Fruit fly (Drosophila melanogaster): Measurements from ENCODE around the gene unk.

DNA sequence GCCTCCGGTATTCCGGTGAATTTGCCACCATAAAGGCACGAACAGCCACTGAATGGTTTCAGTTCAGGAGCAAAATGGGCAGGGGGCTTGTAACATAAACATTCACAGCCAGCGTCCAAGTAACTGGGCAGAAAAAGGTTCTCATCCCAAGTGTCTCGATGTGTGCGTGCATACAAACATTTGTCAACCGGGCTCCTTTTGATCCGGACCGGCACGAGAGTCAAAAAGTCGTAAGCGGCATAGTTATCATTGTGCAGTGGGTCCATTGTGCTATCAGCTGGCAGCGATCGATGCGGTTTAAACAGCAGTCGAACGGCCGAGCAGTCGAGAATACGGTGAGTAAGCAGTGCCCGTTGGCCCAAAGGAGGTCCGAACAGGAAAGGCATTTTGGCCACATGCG is 12.0 kb downstream of the unk start:
- no peak for TF ChIP-seq woc (GFP tag; optimal IDR thresholded peaks at IDR 0.05)
- no peak for TF ChIP-seq br (GFP tag; optimal IDR thresholded peaks at IDR 0.05)
- no peak for TF ChIP-seq Myc (optimal IDR thresholded peaks at IDR 0.05)
- TF ChIP-seq brk (GFP tag; optimal IDR thresholded peaks at IDR 0.05) = no peak
- TF ChIP-seq jim (GFP tag; optimal IDR thresholded peaks at IDR 0.05) = no peak
- no peak for TF ChIP-seq dmrt93B (GFP tag; optimal IDR thresholded peaks at IDR 0.05)
- TF ChIP-seq sage (GFP tag; optimal IDR thresholded peaks at IDR 0.05) = no peak
- TF ChIP-seq ey (GFP tag; optimal IDR thresholded peaks at IDR 0.05) = no peak
- no peak for TF ChIP-seq usp (GFP tag; optimal IDR thresholded peaks at IDR 0.05)
- no peak for TF ChIP-seq foxo (GFP tag; optimal IDR thresholded peaks at IDR 0.05)
- TF ChIP-seq Mio (GFP tag; optimal IDR thresholded peaks at IDR 0.05) = no peak
